Fruit fly (Drosophila melanogaster) whole organism, embryonic: Measurements from ENCODE around the gene CG6961.

Experiments used
- Abd-B ChIP-seq: fragments of 200-800 bp; sonication (Bioruptor generic); optimal IDR thresholded peaks from 2 replicates; lab custom pipeline; 2018; ENCODE audit warnings: missing biosample characterization, mild to moderate bottlenecking, missing genetic modification characterization, moderate library complexity
- BtbVII ChIP-seq: fragments of 200-800 bp; sonication (Bioruptor generic); optimal IDR thresholded peaks from 3 replicates; lab custom pipeline; 2017; ENCODE audit warnings: missing biosample characterization, mild to moderate bottlenecking, missing genetic modification characterization
- CG10274 ChIP-seq: fragments of 200-800 bp; sonication (Bioruptor generic); optimal IDR thresholded peaks from 3 replicates; lab custom pipeline; 2017; ENCODE audit warnings: missing biosample characterization, mild to moderate bottlenecking, missing genetic modification characterization
- CG10959 ChIP-seq: fragments of 200-800 bp; sonication (Bioruptor generic); IDR thresholded peaks from 2 replicates; pipeline ENCODE4 v1.3.6; 2022; ENCODE audit warnings: missing biosample characterization, missing genetic modification characterization
- CG11695 ChIP-seq: fragments of 200-800 bp; sonication (Bioruptor generic); IDR thresholded peaks from 3 replicates; pipeline ENCODE4 v1.3.6; 2022; ENCODE audit warnings: missing biosample characterization, missing genetic modification characterization
- CG12219 ChIP-seq: fragments of 200-800 bp; sonication (Bioruptor generic); optimal IDR thresholded peaks from 3 replicates; lab custom pipeline; 2018; ENCODE audit warnings: missing biosample characterization, mild to moderate bottlenecking, missing genetic modification characterization
- CG12391 ChIP-seq: fragments of 200-800 bp; sonication (Bioruptor generic); optimal IDR thresholded peaks from 3 replicates; lab custom pipeline; 2018; ENCODE audit warnings: missing biosample characterization, mild to moderate bottlenecking, missing genetic modification characterization, moderate library complexity
- CG13894 ChIP-seq: fragments of 200-800 bp; sonication (Bioruptor generic); optimal IDR thresholded peaks from 3 replicates; lab custom pipeline; 2018; ENCODE audit warnings: missing biosample characterization, mild to moderate bottlenecking, missing genetic modification characterization, moderate library complexity
- CG17361 ChIP-seq: fragments of 200-800 bp; sonication (Bioruptor generic); IDR thresholded peaks from 3 replicates; pipeline ENCODE4 v1.3.6; 2022; ENCODE audit warnings: missing biosample characterization, missing genetic modification characterization
- CG17568 ChIP-seq: fragments of 200-800 bp; sonication (Bioruptor generic); optimal IDR thresholded peaks from 2 replicates; lab custom pipeline; 2018; ENCODE audit warnings: missing biosample characterization, mild to moderate bottlenecking, missing genetic modification characterization, moderate library complexity
- CG18599 ChIP-seq: fragments of 200-800 bp; sonication (Bioruptor generic); optimal IDR thresholded peaks from 3 replicates; lab custom pipeline; 2017; ENCODE audit warnings: missing biosample characterization, missing genetic modification characterization, mild to moderate bottlenecking, moderate library complexity, missing genetic modification reagents
- CG30020 ChIP-seq: fragments of 200-800 bp; optimal IDR thresholded peaks from 2 replicates; lab custom pipeline; 2019; ENCODE audit warnings: missing biosample characterization, mild to moderate bottlenecking, missing genetic modification characterization, moderate library complexity
- CG34422 ChIP-seq: fragments of 200-800 bp; sonication (Bioruptor generic); IDR thresholded peaks from 3 replicates; pipeline ENCODE4 v1.3.6; 2022; ENCODE audit warnings: missing biosample characterization, missing genetic modification characterization
- CG43689 ChIP-seq: fragments of 200-800 bp; sonication (Bioruptor generic); IDR thresholded peaks from 2 replicates; pipeline ENCODE4 v1.3.6; 2022; ENCODE audit warnings: missing biosample characterization, missing genetic modification characterization
- CG4617 ChIP-seq: fragments of 200-800 bp; sonication (Bioruptor generic); optimal IDR thresholded peaks from 3 replicates; lab custom pipeline; 2016; ENCODE audit warnings: missing biosample characterization, missing genetic modification characterization, borderline replicate concordance
- CG5180 ChIP-seq: fragments of 200-800 bp; sonication (Bioruptor generic); optimal IDR thresholded peaks from 3 replicates; lab custom pipeline; 2017; ENCODE audit warnings: missing biosample characterization, missing genetic modification characterization, mild to moderate bottlenecking, moderate library complexity, missing genetic modification reagents
- CG6175 ChIP-seq: fragments of 200-800 bp; sonication (Bioruptor generic); IDR thresholded peaks from 3 replicates; pipeline ENCODE4 v1.3.6; 2022; ENCODE audit warnings: missing biosample characterization, missing genetic modification characterization
- CG6254 ChIP-seq: fragments of 200-800 bp; sonication (Bioruptor generic); optimal IDR thresholded peaks from 3 replicates; lab custom pipeline; 2017; ENCODE audit warnings: mild to moderate bottlenecking, missing biosample characterization, missing genetic modification reagents, missing genetic modification characterization
- CG9876 ChIP-seq: fragments of 200-800 bp; sonication (Bioruptor generic); optimal IDR thresholded peaks from 2 replicates; lab custom pipeline; 2016; ENCODE audit warnings: missing biosample characterization, missing genetic modification characterization
- CHES-1-like ChIP-seq: fragments of 200-800 bp; sonication (Bioruptor generic); optimal IDR thresholded peaks from 2 replicates; lab custom pipeline; 2016; ENCODE audit warnings: missing biosample characterization, missing genetic modification characterization
- Camta ChIP-seq: fragments of 200-800 bp; sonication (Bioruptor generic); optimal IDR thresholded peaks from 2 replicates; lab custom pipeline; 2016; ENCODE audit warnings: missing biosample characterization, missing genetic modification characterization
- D ChIP-seq, 2 experiments: fragments of 200-800 bp in 1 of 2; fragments of >200 bp in 1 of 2; sonication (Bioruptor generic) in 1 of 2; optimal IDR thresholded peaks; 2 replicates in 1 of 2; 3 replicates in 1 of 2; lab custom pipeline; 2017; ENCODE audit warnings: mild to moderate bottlenecking in 1 of 2, missing biosample characterization in 1 of 2, missing genetic modification characterization in 1 of 2, missing genetic modification reagents in 1 of 2
- Dbx ChIP-seq: fragments of 200-800 bp; sonication (Bioruptor generic); IDR thresholded peaks from 3 replicates; pipeline ENCODE4 v1.3.6; 2022; ENCODE audit warnings: missing biosample characterization, missing genetic modification characterization
- Dek ChIP-seq: fragments of 200-800 bp; sonication (Bioruptor generic); optimal IDR thresholded peaks from 3 replicates; lab custom pipeline; 2019; ENCODE audit warnings: missing biosample characterization, mild to moderate bottlenecking, missing genetic modification characterization, moderate library complexity
- H15 ChIP-seq: fragments of 200-800 bp; sonication (Bioruptor generic); IDR thresholded peaks from 3 replicates; pipeline ENCODE4 v1.3.6; 2022; ENCODE audit warnings: missing biosample characterization, missing genetic modification characterization
- Meics ChIP-seq: fragments of 200-800 bp; sonication (Bioruptor generic); optimal IDR thresholded peaks from 2 replicates; lab custom pipeline; 2017; ENCODE audit warnings: missing biosample characterization, mild to moderate bottlenecking, missing genetic modification characterization
- Myb ChIP-seq: fragments of 200-800 bp; sonication (Bioruptor generic); optimal IDR thresholded peaks from 2 replicates; lab custom pipeline; 2016; ENCODE audit warnings: missing biosample characterization, missing genetic modification characterization
- NC2β ChIP-seq: fragments of 200-800 bp; sonication (Bioruptor generic); optimal IDR thresholded peaks from 2 replicates; lab custom pipeline; 2016; ENCODE audit warnings: missing biosample characterization, missing genetic modification characterization
- Oli ChIP-seq: fragments of 200-800 bp; sonication (Bioruptor generic); optimal IDR thresholded peaks from 2 replicates; lab custom pipeline; 2018; ENCODE audit warnings: missing biosample characterization, mild to moderate bottlenecking, missing genetic modification characterization, moderate library complexity
- Poxn ChIP-seq: fragments of 200-800 bp; sonication (Bioruptor generic); IDR thresholded peaks from 2 replicates; pipeline ENCODE4 v1.3.6; 2022; ENCODE audit warnings: missing biosample characterization, missing genetic modification characterization
- ap ChIP-seq: fragments of 200-800 bp; sonication (Bioruptor generic); IDR thresholded peaks from 2 replicates; pipeline ENCODE4 v1.3.6; 2022; ENCODE audit warnings: missing biosample characterization, missing genetic modification characterization
- bbx ChIP-seq: fragments of 200-800 bp; sonication (Bioruptor generic); IDR thresholded peaks from 2 replicates; pipeline ENCODE4 v1.3.6; 2022; ENCODE audit warnings: missing biosample characterization, missing genetic modification characterization; ENCODE audit not compliant: partially characterized antibody
- bcd ChIP-seq: fragments of 200-800 bp; sonication (Bioruptor generic); optimal IDR thresholded peaks from 2 replicates; lab custom pipeline; 2017; ENCODE audit warnings: missing biosample characterization, mild to moderate bottlenecking, missing genetic modification characterization
- dimm ChIP-seq: fragments of 200-800 bp; sonication (Bioruptor generic); IDR thresholded peaks from 2 replicates; pipeline ENCODE4 v1.3.6; 2022; ENCODE audit warnings: missing biosample characterization, missing genetic modification characterization
- fru ChIP-seq: fragments of >200 bp; optimal IDR thresholded peaks from 2 replicates; lab custom pipeline; 2017
- gce ChIP-seq: fragments of 200-800 bp; sonication (Bioruptor generic); IDR thresholded peaks from 3 replicates; pipeline ENCODE4 v1.3.6; 2022; ENCODE audit warnings: missing biosample characterization, missing genetic modification characterization
- gcm2 ChIP-seq: fragments of 200-800 bp; sonication (Bioruptor generic); optimal IDR thresholded peaks from 2 replicates; lab custom pipeline; 2016; ENCODE audit warnings: missing biosample characterization, missing genetic modification characterization
- hbn ChIP-seq: fragments of 200-800 bp; sonication (Bioruptor generic); IDR thresholded peaks from 2 replicates; pipeline ENCODE4 v1.3.6; 2022; ENCODE audit warnings: missing biosample characterization, missing genetic modification characterization; ENCODE audit not compliant: partially characterized antibody
- jigr1 ChIP-seq: fragments of 200-800 bp; sonication (Bioruptor generic); IDR thresholded peaks from 3 replicates; pipeline ENCODE4 v1.3.6; 2022; ENCODE audit warnings: missing biosample characterization, missing genetic modification characterization
- knrl ChIP-seq: fragments of 200-800 bp; sonication (Bioruptor generic); IDR thresholded peaks from 3 replicates; pipeline ENCODE4 v1.3.6; 2022; ENCODE audit warnings: missing biosample characterization, missing genetic modification characterization; ENCODE audit not compliant: partially characterized antibody
- lmd ChIP-seq: fragments of 200-800 bp; sonication (Bioruptor generic); IDR thresholded peaks from 2 replicates; pipeline ENCODE4 v1.3.6; 2022; ENCODE audit warnings: missing biosample characterization, missing genetic modification characterization
- lov ChIP-seq, 2 experiments: fragments of 200-800 bp in 1 of 2; fragments of >200 bp in 1 of 2; sonication (Bioruptor generic) in 1 of 2; IDR thresholded peaks in 1 of 2; optimal IDR thresholded peaks in 1 of 2; 2 replicates in 1 of 2; 3 replicates in 1 of 2; pipeline versions ENCODE4 v1.3.6 to Lab custom; 2017 to 2022; ENCODE audit warnings: missing biosample characterization in 1 of 2, missing genetic modification characterization in 1 of 2
- onecut ChIP-seq: fragments of 200-800 bp; sonication (Bioruptor generic); IDR thresholded peaks from 2 replicates; pipeline ENCODE4 v1.3.6; 2022; ENCODE audit warnings: missing biosample characterization, missing genetic modification characterization
- pb ChIP-seq: fragments of 200-800 bp; sonication (Bioruptor generic); optimal IDR thresholded peaks from 3 replicates; lab custom pipeline; 2016; ENCODE audit warnings: missing biosample characterization, missing genetic modification characterization
- run ChIP-seq: fragments of 200-800 bp; sonication (Bioruptor generic); optimal IDR thresholded peaks from 3 replicates; lab custom pipeline; 2018; ENCODE audit warnings: missing biosample characterization, mild to moderate bottlenecking, missing genetic modification characterization
- seq ChIP-seq: fragments of 200-800 bp; sonication (Bioruptor generic); IDR thresholded peaks from 2 replicates; pipeline ENCODE4 v1.3.6; 2022; ENCODE audit warnings: missing biosample characterization, missing genetic modification characterization
- sima ChIP-seq: fragments of 200-800 bp; sonication (Bioruptor generic); optimal IDR thresholded peaks from 2 replicates; lab custom pipeline; 2016; ENCODE audit warnings: missing biosample characterization, missing genetic modification characterization
- sob ChIP-seq: fragments of 200-800 bp; sonication (Bioruptor generic); IDR thresholded peaks from 2 replicates; pipeline ENCODE4 v1.3.6; 2022; ENCODE audit warnings: missing biosample characterization, missing genetic modification characterization
- ssp ChIP-seq: fragments of 200-800 bp; sonication (Bioruptor generic); IDR thresholded peaks from 2 replicates; pipeline ENCODE4 v1.3.6; 2022; ENCODE audit warnings: missing biosample characterization, missing genetic modification characterization
- tap ChIP-seq: fragments of 200-800 bp; optimal IDR thresholded peaks from 3 replicates; lab custom pipeline; 2019; ENCODE audit warnings: missing biosample characterization, mild to moderate bottlenecking, missing genetic modification characterization, moderate library complexity
- trem ChIP-seq: fragments of 200-800 bp; optimal IDR thresholded peaks from 3 replicates; lab custom pipeline; 2019; ENCODE audit warnings: missing biosample characterization, mild to moderate bottlenecking, missing genetic modification characterization, moderate library complexity

The CG6961 gene

dm6 chrX:18834399-18834798, 46.4 kb upstream of the CG6961 start (continued):
- TF ChIP-seq seq (GFP tag; lab: Robert Waterston, UW) (no peak), CG5180 (GFP tag; lab: Kevin White, UChicago) (no peak), CG6254 (GFP tag; lab: Kevin White, UChicago) (no peak), ap (GFP tag; lab: Robert Waterston, UW) (no peak), gce (no peak), jigr1 (no peak), CG12219 (GFP tag; lab: Kevin White, UChicago) (no peak), CG10959 (GFP tag; lab: Robert Waterston, UW) (no peak), ssp (no peak), lov (optimal IDR thresholded peaks at IDR 0.05; lab: Kevin White, UChicago) (no peak), lov (GFP tag; IDR thresholded peaks at IDR 0.05; lab: Robert Waterston, UW) (no peak), onecut (GFP tag; lab: Robert Waterston, UW) (no peak), CG17361 (GFP tag; lab: Robert Waterston, UW) (no peak), Oli (tag; lab: Kevin White, UChicago) (no peak), CG13894 (tag; lab: Kevin White, UChicago) (no peak), CG10274 (GFP tag; lab: Kevin White, UChicago) (no peak), pb (no peak), Abd-B (GFP tag; lab: Kevin White, UChicago) (no peak), bbx (GFP tag; lab: Robert Waterston, UW) (no peak), CG11695 (peak; percentile 48; the same call in 1 of the 3 replicates), bcd (GFP tag; lab: Kevin White, UChicago) (peak; percentile 4), CG9876 (GFP tag; lab: Kevin White, UChicago) (no peak), dimm (GFP tag; lab: Robert Waterston, UW) (no peak), NC2β (GFP tag; lab: Kevin White, UChicago) (no peak), Meics (GFP tag; lab: Kevin White, UChicago) (peak; percentile 38), lmd (0 out of 2 replicates have a peak, but pooled peaks have one; percentile 24), BtbVII (GFP tag; lab: Kevin White, UChicago) (no peak), fru (lab: Kevin White, UChicago) (no peak), CG18599 (peak; percentile 32), Myb (GFP tag; lab: Kevin White, UChicago) (no peak), trem (tag; lab: Kevin White, UChicago) (no peak), tap (tag; lab: Kevin White, UChicago) (no peak), sima (GFP tag; lab: Kevin White, UChicago) (no peak), gcm2 (GFP tag; lab: Kevin White, UChicago) (no peak), run (no peak), CG6175 (GFP tag; lab: Robert Waterston, UW) (no peak), Dbx (GFP tag; lab: Robert Waterston, UW) (peak; percentile 42; the same call in 1 of the 3 replicates), CG30020 (tag; lab: Kevin White, UChicago) (no peak), Dek (no peak), Poxn (GFP tag; lab: Robert Waterston, UW) (no peak), hbn (GFP tag; lab: Robert Waterston, UW) (no peak), CG43689 (no peak), H15 (GFP tag; lab: Robert Waterston, UW) (no peak), CG12391 (tag; lab: Kevin White, UChicago) (no peak), knrl (GFP tag; lab: Robert Waterston, UW) (no peak), Camta (GFP tag; lab: Kevin White, UChicago) (no peak), sob (no peak), CG34422 (peak; percentile 78; the same call in 2 of the 3 replicates), CHES-1-like (no peak), CG17568 (no peak), CG4617 (no peak), D (optimal IDR thresholded peaks at IDR 0.05; lab: Kevin White, UChicago) (no peak), D (GFP tag; optimal IDR thresholded peaks at IDR 0.05; lab: Kevin White, UChicago) (no peak)
